Worm (Caenorhabditis elegans): Measurements from ENCODE around the gene ZK686.1.
A peak's percentile ranks its signal among the peaks of the same experiment; 100 is the strongest.

Gene ZK686.1

DNA sequence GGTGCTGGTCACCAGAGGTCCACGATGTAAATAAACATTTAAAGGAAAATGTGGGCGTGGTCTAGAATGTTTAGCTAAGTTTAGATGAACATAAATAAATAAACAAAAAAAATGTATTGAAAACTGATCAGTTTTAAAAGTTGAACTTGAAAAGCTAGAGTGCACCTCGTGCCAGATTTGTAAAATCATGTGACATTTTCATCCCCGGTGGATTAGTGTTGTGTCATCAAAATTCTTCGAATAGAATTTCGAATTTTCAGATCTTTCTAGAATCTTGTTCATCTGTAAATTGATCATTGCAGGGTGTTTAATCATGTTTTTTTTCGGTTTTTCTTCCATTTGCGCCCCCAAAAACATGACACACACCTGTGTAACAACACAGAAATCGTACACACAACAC is 46.4 kb upstream of the ZK686.1 start:
- TF ChIP-seq unc-55 (GFP tag; optimal IDR thresholded peaks at IDR 0.05) (peak; percentile 13), mbf-1 (tag; optimal IDR thresholded peaks at IDR 0.05) (no peak)

DNA sequence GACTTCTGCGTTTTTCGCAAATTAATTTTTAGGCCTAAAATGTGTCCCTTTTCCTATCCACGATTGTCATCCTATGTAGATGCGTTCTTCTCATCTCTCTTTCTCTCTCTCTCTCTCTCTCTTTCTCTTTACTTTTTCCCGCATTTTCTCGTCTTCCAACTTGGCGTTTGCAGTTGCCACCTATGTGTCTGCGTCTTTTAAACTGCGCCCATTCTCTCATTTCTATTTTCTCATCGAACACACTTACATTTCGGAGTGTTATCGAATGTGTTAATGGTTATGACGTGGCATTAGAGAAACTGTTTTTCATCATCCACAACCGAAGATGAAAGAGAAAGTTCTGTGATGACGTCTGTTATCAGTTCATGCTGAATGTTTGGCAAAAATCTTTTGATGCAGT is 44.4 kb upstream of the ZK686.1 start:
- peak; percentile 74 for TF ChIP-seq sem-4 (tag; optimal IDR thresholded peaks at IDR 0.05)
- TF ChIP-seq alr-1 (tag; optimal IDR thresholded peaks at IDR 0.05) = no peak
- TF ChIP-seq nhr-23 (tag; optimal IDR thresholded peaks at IDR 0.05) = no peak
- peak; percentile 99 for TF ChIP-seq crh-2 (tag; optimal IDR thresholded peaks at IDR 0.05)
- TF ChIP-seq nhr-25 (tag; optimal IDR thresholded peaks at IDR 0.05) = peak; percentile 45
- TF ChIP-seq snpc-4 (tag; optimal IDR thresholded peaks at IDR 0.05) = no peak
- TF ChIP-seq mdl-1 (tag; optimal IDR thresholded peaks at IDR 0.05) = peak; percentile 18 to 19
- no peak for TF ChIP-seq ZK546.5 (tag; optimal IDR thresholded peaks at IDR 0.05)
- peak; percentile 35 for TF ChIP-seq Y55F3AM.14 (GFP tag; optimal IDR thresholded peaks at IDR 0.05)
- no peak for TF ChIP-seq ztf-1 (GFP tag; conservative IDR thresholded peaks at IDR 0.05)
- TF ChIP-seq ztf-11 (tag; optimal IDR thresholded peaks at IDR 0.05) = no peak
- TF ChIP-seq lsy-2 (tag; optimal IDR thresholded peaks at IDR 0.05) = peak in 1 of 2 experiments; percentile 76
- TF ChIP-seq lin-11 (tag; optimal IDR thresholded peaks at IDR 0.05) = no peak
- TF ChIP-seq nhr-12 (tag; optimal IDR thresholded peaks at IDR 0.05) = no peak
- no peak for TF ChIP-seq egl-27 (tag; optimal IDR thresholded peaks at IDR 0.05)
- TF ChIP-seq nhr-77 (tag; optimal IDR thresholded peaks at IDR 0.05) = no peak
- TF ChIP-seq nhr-10 (tag; optimal IDR thresholded peaks at IDR 0.05) = no peak
- no peak for TF ChIP-seq skn-1 (tag; optimal IDR thresholded peaks at IDR 0.05)
- TF ChIP-seq elt-1 (tag; optimal IDR thresholded peaks at IDR 0.05) = no peak
- TF ChIP-seq F13H6.1 (tag; optimal IDR thresholded peaks at IDR 0.05) = peak; percentile 49
- peak; percentile 74 for TF ChIP-seq nhr-129 (tag; optimal IDR thresholded peaks at IDR 0.05)
- TF ChIP-seq unc-55 (GFP tag; optimal IDR thresholded peaks at IDR 0.05) = peak; percentile 69
- peak; percentile 49 for TF ChIP-seq gmeb-1 (tag; optimal IDR thresholded peaks at IDR 0.05)
- TF ChIP-seq R02D3.7 (tag; optimal IDR thresholded peaks at IDR 0.05) = no peak
- TF ChIP-seq aly-2 (tag; optimal IDR thresholded peaks at IDR 0.05) = no peak
- TF ChIP-seq ztf-4 (tag; optimal IDR thresholded peaks at IDR 0.05) = peak; percentile 22
- TF ChIP-seq ama-1 (optimal IDR thresholded peaks at IDR 0.05) = peak; percentile 50
- peak; percentile 44 for TF ChIP-seq zag-1 (tag; optimal IDR thresholded peaks at IDR 0.05)
- TF ChIP-seq dmd-4 (tag; optimal IDR thresholded peaks at IDR 0.05) = no peak
- TF ChIP-seq mbf-1 (tag; optimal IDR thresholded peaks at IDR 0.05) = no peak
- TF ChIP-seq lin-39 (tag; optimal IDR thresholded peaks at IDR 0.05) = no peak
- peak; percentile 3 for TF ChIP-seq nhr-6 (tag; optimal IDR thresholded peaks at IDR 0.05)
- TF ChIP-seq fos-1 (tag; optimal IDR thresholded peaks at IDR 0.05) = peak; percentile 94
- peak; percentile 83 for TF ChIP-seq sma-3 (GFP tag; optimal IDR thresholded peaks at IDR 0.05)
- peak; percentile 50 for TF ChIP-seq nhr-21 (tag; optimal IDR thresholded peaks at IDR 0.05)
- peak; percentile 82 for TF ChIP-seq blmp-1 (tag; optimal IDR thresholded peaks at IDR 0.05; ENCODE audit: insufficient read depth)
- TF ChIP-seq ceh-16 (tag; optimal IDR thresholded peaks at IDR 0.05) = no peak
- no peak for TF ChIP-seq unc-62 (GFP tag; optimal IDR thresholded peaks at IDR 0.05)
- TF ChIP-seq unc-39 (tag; optimal IDR thresholded peaks at IDR 0.05) = no peak
- TF ChIP-seq ceh-82 (tag; optimal IDR thresholded peaks at IDR 0.05) = no peak
- no peak for TF ChIP-seq nhr-237 (tag; optimal IDR thresholded peaks at IDR 0.05)
- TF ChIP-seq sma-9 (GFP tag; optimal IDR thresholded peaks at IDR 0.05) = peak; percentile 59
- TF ChIP-seq sma-9 (tag; optimal IDR thresholded peaks at IDR 0.05) = no peak
- TF ChIP-seq nhr-11 (tag; optimal IDR thresholded peaks at IDR 0.05) = no peak
- TF ChIP-seq C34F6.9 (tag; optimal IDR thresholded peaks at IDR 0.05) = peak; percentile 66
- TF ChIP-seq mab-5 (tag; optimal IDR thresholded peaks at IDR 0.05) = no peak
- TF ChIP-seq elt-3 (tag; optimal IDR thresholded peaks at IDR 0.05) = no peak
- no peak for TF ChIP-seq peb-1 (tag; optimal IDR thresholded peaks at IDR 0.05)
- peak; percentile 47 for TF ChIP-seq lin-13 (GFP tag; optimal IDR thresholded peaks at IDR 0.05)

Measured in whole organism, L2 larva.